Worm (Caenorhabditis elegans) whole organism, L3 larva: ENCODE data around the gene C25A8.5.

Experiments used
- ceh-16 ChIP-seq: sonication (generic microtip); optimal IDR thresholded peaks from 2 replicates; lab custom pipeline; 2017; ENCODE audit warnings: missing biosample characterization, missing genetic modification characterization
- elt-1 ChIP-seq: fragments of 150-350 bp; optimal IDR thresholded peaks from 2 replicates; lab custom pipeline; 2014; ENCODE audit warnings: missing biosample characterization, missing genetic modification characterization
- nhr-11 ChIP-seq: fragments of 150-350 bp; optimal IDR thresholded peaks from 2 replicates; lab custom pipeline; 2014; ENCODE audit warnings: missing biosample characterization, missing genetic modification characterization
- ztf-11 ChIP-seq: fragments of 150-350 bp; optimal IDR thresholded peaks from 2 replicates; lab custom pipeline; 2014; ENCODE audit warnings: missing biosample characterization, missing genetic modification characterization

ce11 chrIV:7012214-7012613 is 12.9 kb downstream of the C25A8.5 start:
- no peak for TF ChIP-seq nhr-11
- TF ChIP-seq elt-1 (tag; lab: Kevin White, UChicago): no peak
- TF ChIP-seq ceh-16 (tag; lab: Kevin White, UChicago): no peak
- TF ChIP-seq ztf-11 (tag; lab: Kevin White, UChicago): no peak
